Fruit fly (Drosophila melanogaster): Measurements from ENCODE around the gene Ptip.
A peak's percentile ranks its signal among the peaks of the same experiment; 100 is the strongest.

Gene Ptip

dm6 chr3L:13996992-13997391, 31.9 kb downstream of the Ptip start, which contains the start of gene CG17361 (continued):
- TF ChIP-seq gfzf (GFP tag; optimal IDR thresholded peaks at IDR 0.05): peak; percentile 61
- TF ChIP-seq CG12299 (tag; optimal IDR thresholded peaks at IDR 0.05): no peak
- TF ChIP-seq jing (GFP tag; optimal IDR thresholded peaks at IDR 0.05): no peak
- TF ChIP-seq GATAe (GFP tag; conservative IDR thresholded peaks at IDR 0.05): no peak
- TF ChIP-seq CG17802 (tag; optimal IDR thresholded peaks at IDR 0.05): no peak
- TF ChIP-seq Aef1 (GFP tag; IDR thresholded peaks at IDR 0.05): no peak
- peak; percentile 27; the same call in 1 of the 2 replicates for TF ChIP-seq Ptx1 (GFP tag; IDR thresholded peaks at IDR 0.05)
- no peak for TF ChIP-seq Hr3 (GFP tag; optimal IDR thresholded peaks at IDR 0.05)
- peak; percentile 81 for TF ChIP-seq row (GFP tag; IDR thresholded peaks at IDR 0.05)
- TF ChIP-seq mld (GFP tag; IDR thresholded peaks at IDR 0.05; ENCODE audit: partially characterized antibody): no peak
- TF ChIP-seq Scr (GFP tag; IDR thresholded peaks at IDR 0.05; ENCODE audit: partially characterized antibody): no peak
- no peak for TF ChIP-seq rib (GFP tag; IDR thresholded peaks at IDR 0.05)
- TF ChIP-seq schlank (tag; optimal IDR thresholded peaks at IDR 0.05): no peak
- no peak for TF ChIP-seq Antp (GFP tag; optimal IDR thresholded peaks at IDR 0.05)
- TF ChIP-seq CG3847 (GFP tag; IDR thresholded peaks at IDR 0.05): no peak
- TF ChIP-seq CG11456 (GFP tag; IDR thresholded peaks at IDR 0.05): no peak
- no peak for TF ChIP-seq Doc2 (GFP tag; IDR thresholded peaks at IDR 0.05)
- no peak for TF ChIP-seq exex (tag; optimal IDR thresholded peaks at IDR 0.05)
- no peak for TF ChIP-seq CG18011 (GFP tag; optimal IDR thresholded peaks at IDR 0.05)
- TF ChIP-seq CG11504 (tag; optimal IDR thresholded peaks at IDR 0.05): peak; percentile 26
- TF ChIP-seq kah (GFP tag; optimal IDR thresholded peaks at IDR 0.05): no peak
- no peak for TF ChIP-seq CG3065 (GFP tag; optimal IDR thresholded peaks at IDR 0.05)
- TF ChIP-seq ranshi (GFP tag; IDR thresholded peaks at IDR 0.05): no peak
- TF ChIP-seq CG11723 (GFP tag; optimal IDR thresholded peaks at IDR 0.05): no peak
- no peak for TF ChIP-seq Blimp-1 (GFP tag; optimal IDR thresholded peaks at IDR 0.05)
- peak; percentile 23 for TF ChIP-seq Dp (GFP tag; optimal IDR thresholded peaks at IDR 0.05)
- no peak for TF ChIP-seq CG33557 (GFP tag; optimal IDR thresholded peaks at IDR 0.05)
- TF ChIP-seq cwo (GFP tag; optimal IDR thresholded peaks at IDR 0.05): no peak
- TF ChIP-seq caup (GFP tag; optimal IDR thresholded peaks at IDR 0.05; ENCODE audit: severe bottlenecking): no peak
- no peak for TF ChIP-seq CG11696 (GFP tag; IDR thresholded peaks at IDR 0.05)
- no peak for TF ChIP-seq CG3838 (GFP tag; optimal IDR thresholded peaks at IDR 0.05)
- TF ChIP-seq CG12155 (GFP tag; optimal IDR thresholded peaks at IDR 0.05): no peak
- TF ChIP-seq mam (GFP tag; optimal IDR thresholded peaks at IDR 0.05): no peak
- no peak for TF ChIP-seq dm (GFP tag; optimal IDR thresholded peaks at IDR 0.05)
- TF ChIP-seq hth (optimal IDR thresholded peaks at IDR 0.05): no peak
- TF ChIP-seq CG10267 (tag; optimal IDR thresholded peaks at IDR 0.05): no peak
- TF ChIP-seq fd96Cb (tag; optimal IDR thresholded peaks at IDR 0.05): no peak
- TF ChIP-seq CG13894 (tag; optimal IDR thresholded peaks at IDR 0.05): no peak
- no peak for TF ChIP-seq Oaz (GFP tag; IDR thresholded peaks at IDR 0.05)
- TF ChIP-seq CG11560 (tag; IDR thresholded peaks at IDR 0.05): no peak
- no peak for TF ChIP-seq bcd (GFP tag; optimal IDR thresholded peaks at IDR 0.05)
- TF ChIP-seq crc (GFP tag; optimal IDR thresholded peaks at IDR 0.05): no peak
- TF ChIP-seq CG4730 (GFP tag; IDR thresholded peaks at IDR 0.05): no peak
- peak; percentile 77 for TF ChIP-seq MBD-R2 (GFP tag; IDR thresholded peaks at IDR 0.05)
- TF ChIP-seq CG13775 (GFP tag; optimal IDR thresholded peaks at IDR 0.05): no peak
- TF ChIP-seq ERR (GFP tag; optimal IDR thresholded peaks at IDR 0.05): no peak
- no peak for TF ChIP-seq chm (GFP tag; IDR thresholded peaks at IDR 0.05)
- no peak for TF ChIP-seq Stat92E (GFP tag; optimal IDR thresholded peaks at IDR 0.05)
- no peak for TF ChIP-seq H15 (GFP tag; IDR thresholded peaks at IDR 0.05)
- no peak for TF ChIP-seq CG18764 (GFP tag; optimal IDR thresholded peaks at IDR 0.05)
- no peak for TF ChIP-seq wor (GFP tag; IDR thresholded peaks at IDR 0.05)
- TF ChIP-seq Hmr (GFP tag; optimal IDR thresholded peaks at IDR 0.05): no peak
